Fruit fly (Drosophila melanogaster) whole organism, embryonic: Measurements from ENCODE around the gene Blimp-1.

Source experiments
- CG14710 ChIP-seq: fragments of 200-800 bp; sonication (Bioruptor generic); optimal IDR thresholded peaks from 3 replicates; lab custom pipeline; 2019; ENCODE audit warnings: missing biosample characterization, mild to moderate bottlenecking, missing genetic modification characterization, moderate library complexity
- CG14860 ChIP-seq: fragments of 200-800 bp; sonication (Bioruptor generic); IDR thresholded peaks from 3 replicates; pipeline ENCODE4 v1.3.6; 2022; ENCODE audit warnings: missing biosample characterization, missing genetic modification characterization; ENCODE audit not compliant: partially characterized antibody
- CG15479 ChIP-seq: fragments of 200-800 bp; sonication (Bioruptor generic); optimal IDR thresholded peaks from 3 replicates; lab custom pipeline; 2019; ENCODE audit warnings: missing biosample characterization, mild to moderate bottlenecking, missing genetic modification characterization, moderate library complexity
- CG17829 ChIP-seq: fragments of 200-800 bp; optimal IDR thresholded peaks from 2 replicates; lab custom pipeline; 2019; ENCODE audit warnings: missing biosample characterization, mild to moderate bottlenecking, missing genetic modification characterization, moderate library complexity
- CG18764 ChIP-seq: fragments of 200-800 bp; sonication (Bioruptor generic); optimal IDR thresholded peaks from 3 replicates; lab custom pipeline; 2016; ENCODE audit warnings: missing biosample characterization, missing genetic modification characterization
- CG31224 ChIP-seq: fragments of 200-800 bp; sonication (Bioruptor generic); IDR thresholded peaks from 2 replicates; pipeline ENCODE4 v1.3.6; 2022; ENCODE audit warnings: missing biosample characterization, missing genetic modification characterization
- CG3838 ChIP-seq: fragments of 200-800 bp; sonication (Bioruptor generic); optimal IDR thresholded peaks from 3 replicates; lab custom pipeline; 2016; ENCODE audit warnings: missing biosample characterization, missing genetic modification characterization
- CG42726 ChIP-seq: fragments of 200-800 bp; sonication (Bioruptor generic); IDR thresholded peaks from 2 replicates; pipeline ENCODE4 v1.3.6; 2022; ENCODE audit warnings: missing biosample characterization, missing genetic modification characterization; ENCODE audit not compliant: partially characterized antibody
- CG4360 ChIP-seq: fragments of 200-800 bp; sonication (Bioruptor generic); IDR thresholded peaks from 2 replicates; pipeline ENCODE4 v1.3.6; 2022; ENCODE audit warnings: missing biosample characterization, missing genetic modification characterization
- CG7786 ChIP-seq: fragments of 200-800 bp; sonication (Bioruptor generic); optimal IDR thresholded peaks from 2 replicates; lab custom pipeline; 2016; ENCODE audit warnings: missing biosample characterization, missing genetic modification characterization
- CG8290 ChIP-seq, 3 experiments: fragments of 200-800 bp; sonication (Bioruptor generic); optimal IDR thresholded peaks; 2 replicates each; lab custom pipeline; 2016 to 2019; ENCODE audit warnings: missing biosample characterization in 3 of 3, missing genetic modification characterization in 3 of 3, mild to moderate bottlenecking in 2 of 3, moderate library complexity in 1 of 3
- CG8478 ChIP-seq: fragments of >200 bp; optimal IDR thresholded peaks from 2 replicates; lab custom pipeline; 2018
- Deaf1 ChIP-seq: fragments of 200-800 bp; optimal IDR thresholded peaks from 3 replicates; lab custom pipeline; 2019; ENCODE audit warnings: missing biosample characterization, mild to moderate bottlenecking, missing genetic modification characterization, moderate library complexity
- Dek ChIP-seq: fragments of 200-800 bp; sonication (Bioruptor generic); optimal IDR thresholded peaks from 3 replicates; lab custom pipeline; 2019; ENCODE audit warnings: missing biosample characterization, mild to moderate bottlenecking, missing genetic modification characterization, moderate library complexity
- Dll ChIP-seq: fragments of 200-800 bp; sonication (Bioruptor generic); IDR thresholded peaks from 4 replicates; pipeline ENCODE4 v1.3.6; 2022; ENCODE audit warnings: missing biosample characterization, missing genetic modification characterization; ENCODE audit not compliant: partially characterized antibody
- Dref ChIP-seq: fragments of 200-800 bp; sonication (Bioruptor generic); IDR thresholded peaks from 2 replicates; pipeline ENCODE4 v1.3.6; 2022; ENCODE audit warnings: missing biosample characterization, missing genetic modification characterization
- Eip74EF ChIP-seq, 2 experiments: fragments of 200-800 bp in 1 of 2; fragments of >200 bp in 1 of 2; sonication (Bioruptor generic) in 1 of 2; optimal IDR thresholded peaks; 2 replicates each; lab custom pipeline; 2017 to 2019; ENCODE audit warnings: missing biosample characterization in 2 of 2, missing genetic modification characterization in 2 of 2, mild to moderate bottlenecking in 1 of 2, moderate library complexity in 1 of 2
- Ets65A ChIP-seq: fragments of 200-800 bp; sonication (Bioruptor generic); peaks from one replicate; lab custom pipeline; 2016; ENCODE audit warnings: missing biosample characterization, missing genetic modification characterization
- HLHmδ ChIP-seq: fragments of 200-800 bp; sonication (Bioruptor generic); optimal IDR thresholded peaks from 2 replicates; lab custom pipeline; 2018; ENCODE audit warnings: missing biosample characterization, mild to moderate bottlenecking, missing genetic modification characterization, moderate library complexity
- Hr78 ChIP-seq, 2 experiments: fragments of 200-800 bp in 1 of 2; fragments of >200 bp in 1 of 2; sonication (Bioruptor generic) in 1 of 2; optimal IDR thresholded peaks; 2 replicates each; lab custom pipeline; 2017 to 2019; ENCODE audit warnings: missing biosample characterization in 2 of 2, missing genetic modification characterization in 2 of 2, mild to moderate bottlenecking in 1 of 2, moderate library complexity in 1 of 2
- Mad ChIP-seq: fragments of 200-800 bp; sonication (Bioruptor generic); optimal IDR thresholded peaks from 2 replicates; lab custom pipeline; 2016; ENCODE audit warnings: missing biosample characterization, missing genetic modification characterization
- Max ChIP-seq: fragments of 200-800 bp; sonication (Bioruptor generic); optimal IDR thresholded peaks from 2 replicates; lab custom pipeline; 2016; ENCODE audit warnings: missing biosample characterization, mild to moderate bottlenecking, missing genetic modification characterization
- Sry-δ ChIP-seq: fragments of 200-800 bp; sonication (Bioruptor generic); optimal IDR thresholded peaks from 2 replicates; lab custom pipeline; 2016; ENCODE audit warnings: missing biosample characterization, missing genetic modification characterization
- br ChIP-seq: fragments of >200 bp; optimal IDR thresholded peaks from 2 replicates; lab custom pipeline; 2017
- bsh ChIP-seq, 2 experiments: fragments of 200-800 bp; sonication (Bioruptor generic); optimal IDR thresholded peaks; 2 replicates each; lab custom pipeline; 2017 to 2018; ENCODE audit warnings: mild to moderate bottlenecking in 2 of 2, missing biosample characterization in 2 of 2, missing genetic modification characterization in 2 of 2, moderate library complexity in 1 of 2
- cg ChIP-seq: fragments of 200-800 bp; sonication (Bioruptor generic); optimal IDR thresholded peaks from 3 replicates; lab custom pipeline; 2019; ENCODE audit warnings: missing biosample characterization, mild to moderate bottlenecking, missing genetic modification characterization, moderate library complexity
- crc ChIP-seq: fragments of 200-800 bp; sonication (Bioruptor generic); optimal IDR thresholded peaks from 2 replicates; lab custom pipeline; 2016; ENCODE audit warnings: missing biosample characterization, missing genetic modification characterization
- crol ChIP-seq: fragments of 200-800 bp; sonication (Bioruptor generic); IDR thresholded peaks from 2 replicates; pipeline ENCODE4 v1.3.6; 2022; ENCODE audit warnings: missing biosample characterization, missing genetic modification characterization
- eve ChIP-seq, 2 experiments: fragments of >200 bp; optimal IDR thresholded peaks; 2 replicates each; lab custom pipeline; 2017; ENCODE audit warnings: missing biosample characterization in 2 of 2, missing genetic modification characterization in 2 of 2
- ewg ChIP-seq: fragments of 200-800 bp; sonication (Bioruptor generic); optimal IDR thresholded peaks from 3 replicates; lab custom pipeline; 2017; ENCODE audit warnings: mild to moderate bottlenecking, missing biosample characterization, missing genetic modification reagents, missing genetic modification characterization
- gce ChIP-seq: fragments of 200-800 bp; sonication (Bioruptor generic); IDR thresholded peaks from 3 replicates; pipeline ENCODE4 v1.3.6; 2022; ENCODE audit warnings: missing biosample characterization, missing genetic modification characterization
- gem ChIP-seq: fragments of 200-800 bp; sonication (Bioruptor generic); optimal IDR thresholded peaks from 2 replicates; lab custom pipeline; 2019; ENCODE audit warnings: missing biosample characterization, mild to moderate bottlenecking, missing genetic modification characterization, moderate library complexity
- gfzf ChIP-seq: fragments of 200-800 bp; sonication (Bioruptor generic); optimal IDR thresholded peaks from 2 replicates; lab custom pipeline; 2016; ENCODE audit warnings: missing biosample characterization, mild to moderate bottlenecking, missing genetic modification characterization, moderate library complexity
- hkb ChIP-seq, 2 experiments: fragments of 200-800 bp in 1 of 2; fragments of >200 bp in 1 of 2; sonication (Bioruptor generic) in 1 of 2; IDR thresholded peaks in 1 of 2; optimal IDR thresholded peaks in 1 of 2; 2 replicates each; pipeline versions ENCODE4 v1.3.6 to Lab custom; 2017 to 2022; ENCODE audit warnings: missing biosample characterization in 1 of 2, missing genetic modification characterization in 1 of 2
- jing ChIP-seq: fragments of 200-800 bp; sonication (Bioruptor generic); optimal IDR thresholded peaks from 2 replicates; lab custom pipeline; 2018; ENCODE audit warnings: missing biosample characterization, mild to moderate bottlenecking, missing genetic modification characterization
- org-1 ChIP-seq: fragments of 200-800 bp; sonication (Bioruptor generic); optimal IDR thresholded peaks from 2 replicates; lab custom pipeline; 2017; ENCODE audit warnings: missing biosample characterization, missing genetic modification characterization
- pros ChIP-seq: fragments of 200-800 bp; sonication (Bioruptor generic); optimal IDR thresholded peaks from 3 replicates; lab custom pipeline; 2019; ENCODE audit warnings: missing biosample characterization, mild to moderate bottlenecking, missing genetic modification characterization, moderate library complexity
- row ChIP-seq: fragments of 200-800 bp; sonication (Bioruptor generic); IDR thresholded peaks from 3 replicates; pipeline ENCODE4 v1.3.6; 2022; ENCODE audit warnings: missing biosample characterization, missing genetic modification characterization
- sens ChIP-seq: fragments of 200-800 bp; sonication (Bioruptor generic); peaks from one replicate; lab custom pipeline; 2016; ENCODE audit warnings: missing biosample characterization, missing genetic modification characterization
- sima ChIP-seq: fragments of 200-800 bp; sonication (Bioruptor generic); optimal IDR thresholded peaks from 2 replicates; lab custom pipeline; 2016; ENCODE audit warnings: missing biosample characterization, missing genetic modification characterization
- sna ChIP-seq: fragments of 200-800 bp; sonication (Bioruptor generic); IDR thresholded peaks from 2 replicates; pipeline ENCODE4 v1.3.6; 2022; ENCODE audit warnings: missing biosample characterization, missing genetic modification characterization; ENCODE audit not compliant: partially characterized antibody
- ssp ChIP-seq: fragments of 200-800 bp; sonication (Bioruptor generic); IDR thresholded peaks from 2 replicates; pipeline ENCODE4 v1.3.6; 2022; ENCODE audit warnings: missing biosample characterization, missing genetic modification characterization
- stwl ChIP-seq: fragments of 200-800 bp; sonication (Bioruptor generic); optimal IDR thresholded peaks from 3 replicates; lab custom pipeline; 2018; ENCODE audit warnings: missing biosample characterization, mild to moderate bottlenecking, missing genetic modification characterization, moderate library complexity
- tll ChIP-seq, 2 experiments: fragments of 200-800 bp in 1 of 2; fragments of >200 bp in 1 of 2; sonication (Bioruptor generic) in 1 of 2; optimal IDR thresholded peaks; 2 replicates each; lab custom pipeline; 2017 to 2019; ENCODE audit warnings: missing biosample characterization in 2 of 2, missing genetic modification characterization in 2 of 2, mild to moderate bottlenecking in 1 of 2, moderate library complexity in 1 of 2
- yki ChIP-seq: fragments of >200 bp; optimal IDR thresholded peaks from 3 replicates; lab custom pipeline; 2018
- z ChIP-seq: fragments of 200-800 bp; sonication (Bioruptor generic); IDR thresholded peaks from 3 replicates; pipeline ENCODE4 v1.3.6; 2022; ENCODE audit warnings: missing biosample characterization, missing genetic modification characterization

Gene Blimp-1

dm6 chr3L:5634188-5634894 is 3.6 kb downstream of the Blimp-1 start (continued):
- TF ChIP-seq CG3838 (GFP tag; lab: Kevin White, UChicago) (peak; percentile 65), org-1 (GFP tag; lab: Kevin White, UChicago) (no peak), cg (GFP tag; lab: Kevin White, UChicago) (peak; percentile 81), yki (lab: Kevin White, UChicago) (peak; percentile 14), gem (tag; lab: Kevin White, UChicago) (peak; percentile 12), hkb (optimal IDR thresholded peaks at IDR 0.05; lab: Kevin White, UChicago) (no peak), hkb (GFP tag; IDR thresholded peaks at IDR 0.05; lab: Robert Waterston, UW) (no peak), jing (GFP tag; lab: Kevin White, UChicago) (peak; percentile 12), CG7786 (GFP tag; lab: Kevin White, UChicago) (no peak), Deaf1 (tag; lab: Kevin White, UChicago) (peak; percentile 98), sna (GFP tag; lab: Robert Waterston, UW) (0 out of 2 replicates have a peak, but pooled peaks have one; percentile 39), Hr78 (GFP tag; optimal IDR thresholded peaks at IDR 0.05; lab: Kevin White, UChicago) (peak in 1 of 2 experiments; percentile 87), CG15479 (peak; percentile 56), Dek (tag; lab: Kevin White, UChicago) (no peak), br (lab: Kevin White, UChicago) (no peak), crc (GFP tag; lab: Kevin White, UChicago) (no peak), Sry-δ (GFP tag; lab: Kevin White, UChicago) (no peak), pros (peak; percentile 52), CG17829 (tag; lab: Kevin White, UChicago) (peak; percentile 4), Mad (no peak), stwl (peak; percentile 82), tll (GFP tag; optimal IDR thresholded peaks at IDR 0.05; lab: Kevin White, UChicago) (peak in 1 of 2 experiments; percentile 49), gce (GFP tag; lab: Robert Waterston, UW) (no peak), bsh (GFP tag; optimal IDR thresholded peaks at IDR 0.05; lab: Kevin White, UChicago) (peak in 1 of 2 experiments; percentile 32), gfzf (GFP tag; lab: Kevin White, UChicago) (peak; percentile 31), sens (peak; percentile 36), CG14710 (tag; lab: Kevin White, UChicago) (peak; percentile 14), CG8478 (peak; percentile 64), eve (GFP tag; optimal IDR thresholded peaks at IDR 0.05; lab: Kevin White, UChicago) (peak in 1 of 2 experiments; percentile 37), z (peak; percentile 40; the same call in 1 of the 3 replicates), Ets65A (peak; percentile 87), CG31224 (GFP tag; lab: Robert Waterston, UW) (no peak), Dref (GFP tag; lab: Robert Waterston, UW) (no peak), Max (GFP tag; lab: Kevin White, UChicago) (peak; percentile 18), Eip74EF (GFP tag; optimal IDR thresholded peaks at IDR 0.05; lab: Kevin White, UChicago) (peak in 1 of 2 experiments; percentile 13), row (GFP tag; lab: Robert Waterston, UW) (peak; percentile 21; the same call in 1 of the 3 replicates), CG8290 (GFP tag; optimal IDR thresholded peaks at IDR 0.05; lab: Kevin White, UChicago) (no peak), CG8290 (tag; optimal IDR thresholded peaks at IDR 0.05; lab: Kevin White, UChicago) (peak in 1 of 2 experiments; percentile 7), CG4360 (GFP tag; lab: Robert Waterston, UW) (peak; percentile 75; the same call in 1 of the 2 replicates), ewg (GFP tag; lab: Kevin White, UChicago) (peak; percentile 79), crol (0 out of 2 replicates have a peak, but pooled peaks have one; percentile 31), CG14860 (GFP tag; lab: Robert Waterston, UW) (no peak), CG18764 (GFP tag; lab: Kevin White, UChicago) (no peak), HLHmδ (GFP tag; lab: Kevin White, UChicago) (peak; percentile 39), sima (GFP tag; lab: Kevin White, UChicago) (no peak), ssp (no peak), CG42726 (GFP tag; lab: Robert Waterston, UW) (no peak), Dll (GFP tag; lab: Robert Waterston, UW) (peak; percentile 32; the same call in 1 of the 4 replicates)
- TF ChIP-seq, all 482 proteins: peak for 46
